Fruit fly (Drosophila melanogaster) whole organism, pupa: ENCODE results near the gene CG11970.
A peak's percentile ranks its signal among the peaks of the same experiment; 100 is the strongest.

Source experiments
- CG10348 ChIP-seq: fragments of 200-800 bp; sonication (Bioruptor generic); IDR thresholded peaks from 2 replicates; pipeline ENCODE4 v1.3.6; 2022; ENCODE audit warnings: missing biosample characterization, missing genetic modification characterization
- CG12605 ChIP-seq: fragments of 200-800 bp; sonication (Bioruptor generic); IDR thresholded peaks from 2 replicates; pipeline ENCODE4 v1.3.6; 2022; ENCODE audit warnings: missing biosample characterization, missing genetic modification characterization
- CG13204 ChIP-seq: fragments of 200-800 bp; sonication (Bioruptor generic); optimal IDR thresholded peaks from 2 replicates; lab custom pipeline; 2018; ENCODE audit warnings: missing biosample characterization, mild to moderate bottlenecking, missing genetic modification characterization, moderate library complexity
- CG14655 ChIP-seq: fragments of 200-800 bp; sonication (Bioruptor generic); optimal IDR thresholded peaks from 3 replicates; lab custom pipeline; 2017; ENCODE audit warnings: mild to moderate bottlenecking, missing biosample characterization, missing genetic modification reagents, missing genetic modification characterization
- CG15710 ChIP-seq: fragments of 200-800 bp; sonication (Bioruptor generic); optimal IDR thresholded peaks from 2 replicates; lab custom pipeline; 2018; ENCODE audit warnings: missing biosample characterization, mild to moderate bottlenecking, missing genetic modification characterization, moderate library complexity
- CG17806 ChIP-seq: fragments of 200-800 bp; sonication (Bioruptor generic); optimal IDR thresholded peaks from 2 replicates; lab custom pipeline; 2018; ENCODE audit warnings: missing biosample characterization, mild to moderate bottlenecking, missing genetic modification characterization, moderate library complexity
- CG32121 ChIP-seq: fragments of 200-800 bp; sonication (Bioruptor generic); IDR thresholded peaks from 2 replicates; pipeline ENCODE4 v1.3.6; 2022; ENCODE audit warnings: missing biosample characterization, missing genetic modification characterization
- CG34367 ChIP-seq: fragments of 200-800 bp; sonication (Bioruptor generic); optimal IDR thresholded peaks from 2 replicates; lab custom pipeline; 2018; ENCODE audit warnings: missing biosample characterization, mild to moderate bottlenecking, missing genetic modification characterization
- CG4496 ChIP-seq: fragments of 200-800 bp; sonication (Bioruptor generic); IDR thresholded peaks from 3 replicates; pipeline ENCODE4 v1.3.6; 2022; ENCODE audit warnings: missing biosample characterization, missing genetic modification characterization
- CG8159 ChIP-seq: fragments of 200-800 bp; sonication (Bioruptor generic); optimal IDR thresholded peaks from 3 replicates; lab custom pipeline; 2018; ENCODE audit warnings: missing biosample characterization, mild to moderate bottlenecking, missing genetic modification characterization, moderate library complexity
- CG8301 ChIP-seq: fragments of 200-800 bp; sonication (Bioruptor generic); optimal IDR thresholded peaks from 2 replicates; lab custom pipeline; 2018; ENCODE audit warnings: missing biosample characterization, mild to moderate bottlenecking, missing genetic modification characterization
- CG9948 ChIP-seq: fragments of 200-800 bp; sonication (Bioruptor generic); optimal IDR thresholded peaks from 2 replicates; lab custom pipeline; 2018; ENCODE audit warnings: missing biosample characterization, mild to moderate bottlenecking, missing genetic modification characterization, moderate library complexity
- D1 ChIP-seq: fragments of 200-800 bp; sonication (Bioruptor generic); optimal IDR thresholded peaks from 2 replicates; lab custom pipeline; 2018; ENCODE audit warnings: missing biosample characterization, mild to moderate bottlenecking, missing genetic modification characterization, moderate library complexity
- EcR ChIP-seq: fragments of 200-800 bp; sonication (Bioruptor generic); optimal IDR thresholded peaks from 3 replicates; lab custom pipeline; 2019; ENCODE audit warnings: missing biosample characterization, missing genetic modification characterization, mild to moderate bottlenecking, moderate library complexity, missing genetic modification reagents
- Ets98B ChIP-seq: fragments of 200-800 bp; sonication (Bioruptor generic); IDR thresholded peaks from 2 replicates; pipeline ENCODE4 v1.3.6; 2022; ENCODE audit warnings: missing biosample characterization, missing genetic modification characterization
- Pif1A ChIP-seq: fragments of 200-800 bp; sonication (Bioruptor generic); optimal IDR thresholded peaks from 3 replicates; lab custom pipeline; 2016; ENCODE audit warnings: missing biosample characterization, missing genetic modification characterization
- Pif1B ChIP-seq: fragments of 200-800 bp; sonication (Bioruptor generic); optimal IDR thresholded peaks from 3 replicates; lab custom pipeline; 2016; ENCODE audit warnings: missing biosample characterization, missing genetic modification characterization
- Snoo ChIP-seq: fragments of 200-800 bp; sonication (Bioruptor generic); optimal IDR thresholded peaks from 3 replicates; lab custom pipeline; 2017; ENCODE audit warnings: missing biosample characterization, mild to moderate bottlenecking, missing genetic modification characterization, inconsistent platforms
- fd96Ca ChIP-seq: fragments of 200-800 bp; sonication (Bioruptor generic); IDR thresholded peaks from 3 replicates; pipeline ENCODE4 v1.3.6; 2022; ENCODE audit warnings: missing biosample characterization, missing genetic modification characterization
- gl ChIP-seq: fragments of 200-800 bp; sonication (Bioruptor generic); optimal IDR thresholded peaks from 2 replicates; lab custom pipeline; 2018; ENCODE audit warnings: missing biosample characterization, mild to moderate bottlenecking, missing genetic modification characterization
- rn ChIP-seq: fragments of 200-800 bp; sonication (Bioruptor generic); IDR thresholded peaks from 2 replicates; pipeline ENCODE4 v1.3.6; 2022; ENCODE audit warnings: missing biosample characterization, missing genetic modification characterization

Gene CG11970

dm6 chr3R:8945502-8946324, 38.8 kb upstream of the CG11970 start:
- TF ChIP-seq Snoo (tag; lab: Kevin White, UChicago) (peak; percentile 88), D1 (peak; percentile 74), Pif1B (peak; percentile 95), CG8159 (tag; lab: Kevin White, UChicago) (peak; percentile 94), CG10348 (GFP tag; lab: Robert Waterston, UW) (peak; percentile 37; the same call in 1 of the 2 replicates), CG34367 (tag; lab: Kevin White, UChicago) (peak; percentile 79), EcR (GFP tag; lab: Kevin White, UChicago) (peak; percentile 87), CG32121 (GFP tag; lab: Robert Waterston, UW) (peak; percentile 81), CG15710 (tag; lab: Kevin White, UChicago) (peak; percentile 92), gl (tag; lab: Kevin White, UChicago) (peak; percentile 52), fd96Ca (GFP tag; lab: Robert Waterston, UW) (peak; percentile 79), Ets98B (GFP tag; lab: Robert Waterston, UW) (peak; percentile 78), CG8301 (tag; lab: Kevin White, UChicago) (peak; percentile 93), CG13204 (GFP tag; lab: Kevin White, UChicago) (peak; percentile 85), CG9948 (tag; lab: Kevin White, UChicago) (peak; percentile 82), CG17806 (tag; lab: Kevin White, UChicago) (peak; percentile 84), Pif1A (GFP tag; lab: Kevin White, UChicago) (peak; percentile 86), CG14655 (GFP tag; lab: Kevin White, UChicago) (peak; percentile 89), CG12605 (peak; percentile 84), CG4496 (GFP tag; lab: Robert Waterston, UW) (peak; percentile 83), rn (GFP tag; lab: Robert Waterston, UW) (peak; percentile 57)
- TF ChIP-seq, all 21 proteins: peak for 21

dm6 chr3R:8946429-8946828, 38.1 kb upstream of the CG11970 start:
- no peak for TF ChIP-seq fd96Ca (GFP tag; lab: Robert Waterston, UW)
- no peak for TF ChIP-seq CG14655 (GFP tag; lab: Kevin White, UChicago)
- no peak for TF ChIP-seq CG8159 (tag; lab: Kevin White, UChicago)

dm6 chr3R:8947757-8948428, 36.6 kb upstream of the CG11970 start:
- TF ChIP-seq CG8301 (tag; lab: Kevin White, UChicago) (peak; percentile 59), rn (GFP tag; lab: Robert Waterston, UW) (no peak), Ets98B (GFP tag; lab: Robert Waterston, UW) (peak; percentile 19; the same call in 1 of the 2 replicates), CG8159 (tag; lab: Kevin White, UChicago) (peak; percentile 31), Snoo (tag; lab: Kevin White, UChicago) (no peak), CG9948 (tag; lab: Kevin White, UChicago) (peak; percentile 33), CG12605 (no peak; the same call in 1 of the 2 replicates), CG15710 (tag; lab: Kevin White, UChicago) (peak; percentile 24), CG17806 (tag; lab: Kevin White, UChicago) (peak; percentile 14), CG14655 (GFP tag; lab: Kevin White, UChicago) (peak; percentile 35)

dm6 chr3R:8948855-8949254, 35.7 kb upstream of the CG11970 start:
- TF ChIP-seq Snoo (tag; lab: Kevin White, UChicago) (no peak), fd96Ca (GFP tag; lab: Robert Waterston, UW) (no peak), CG14655 (GFP tag; lab: Kevin White, UChicago) (peak; percentile 43), D1 (no peak), CG12605 (no peak), CG9948 (tag; lab: Kevin White, UChicago) (peak; percentile 9), Pif1B (no peak), CG13204 (GFP tag; lab: Kevin White, UChicago) (no peak), CG8301 (tag; lab: Kevin White, UChicago) (peak; percentile 49)

dm6 chr3R:8949334-8950066, 35.0 kb upstream of the CG11970 start:
- TF ChIP-seq gl (tag; lab: Kevin White, UChicago) (no peak), CG14655 (GFP tag; lab: Kevin White, UChicago) (no peak), CG9948 (tag; lab: Kevin White, UChicago) (no peak), Ets98B (GFP tag; lab: Robert Waterston, UW) (no peak), EcR (GFP tag; lab: Kevin White, UChicago) (peak; percentile 22), CG15710 (tag; lab: Kevin White, UChicago) (no peak)
